Worm (Caenorhabditis elegans): ENCODE data around the gene zhit-3.

DNA sequence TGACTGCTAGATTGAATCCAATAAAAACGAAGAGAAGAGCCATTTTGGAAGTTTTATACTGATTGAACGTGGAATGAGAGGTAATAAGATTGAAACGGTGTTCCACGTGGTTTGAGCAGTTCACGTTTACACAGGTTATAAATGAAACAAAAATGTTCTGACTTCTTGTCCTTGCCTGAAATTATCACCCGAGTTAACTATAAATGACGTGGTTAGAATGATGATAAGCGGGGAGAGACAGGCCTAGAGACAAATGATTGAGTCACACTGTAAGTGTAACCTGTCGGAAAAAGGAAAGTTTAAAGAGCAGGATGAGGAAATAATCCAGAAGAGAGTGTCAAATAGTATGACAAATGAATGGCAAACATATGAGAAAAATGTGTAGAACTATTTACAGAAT is 51.0 kb downstream of the zhit-3 start, which contains the start of gene C51E3.10:
- no peak for TF ChIP-seq tra-4 (tag; optimal IDR thresholded peaks at IDR 0.05)
- TF ChIP-seq hmbx-1 (tag; optimal IDR thresholded peaks at IDR 0.05) = no peak
- no peak for TF ChIP-seq aly-1 (tag; optimal IDR thresholded peaks at IDR 0.05)
- no peak for TF ChIP-seq tbx-37 (GFP tag; conservative IDR thresholded peaks at IDR 0.05)
- no peak for TF ChIP-seq ama-1 (optimal IDR thresholded peaks at IDR 0.05)
- no peak for TF ChIP-seq flt-1 (GFP tag; IDR thresholded peaks at IDR 0.05)
- TF ChIP-seq sea-1 (GFP tag; conservative IDR thresholded peaks at IDR 0.05) = no peak
- TF ChIP-seq F13C5.2 (tag; optimal IDR thresholded peaks at IDR 0.05) = no peak
- no peak for TF ChIP-seq ceh-13 (GFP tag; optimal IDR thresholded peaks at IDR 0.05)
- no peak for TF ChIP-seq ets-7 (tag; optimal IDR thresholded peaks at IDR 0.05)
